Worm (Caenorhabditis elegans): ENCODE results near the gene pacl-1.

The pacl-1 gene

DNA sequence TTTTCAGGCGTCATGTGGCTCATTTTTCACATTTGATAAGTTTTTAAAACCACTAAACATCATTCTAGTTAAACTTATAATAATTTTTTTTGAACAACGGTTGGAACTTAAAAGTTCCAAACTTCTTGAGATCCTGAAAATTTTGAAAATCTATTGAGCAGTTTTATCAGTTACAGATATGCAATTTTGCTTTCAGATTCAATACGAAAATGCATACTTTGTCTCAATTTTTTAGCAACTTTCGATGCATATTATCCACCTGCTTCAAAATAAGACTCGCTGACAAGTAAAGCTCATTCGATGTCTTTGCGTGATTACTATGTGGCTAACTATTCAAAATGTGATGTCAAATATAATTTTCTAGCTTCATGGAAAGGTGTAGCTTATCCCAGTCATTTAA lies 28.7 kb downstream of the pacl-1 start, which contains the start of gene srh-95 (continued):
- TF ChIP-seq set-16 (GFP tag; IDR thresholded peaks at IDR 0.05): no peak
- TF ChIP-seq lin-38 (GFP tag; IDR thresholded peaks at IDR 0.05): no peak

DNA sequence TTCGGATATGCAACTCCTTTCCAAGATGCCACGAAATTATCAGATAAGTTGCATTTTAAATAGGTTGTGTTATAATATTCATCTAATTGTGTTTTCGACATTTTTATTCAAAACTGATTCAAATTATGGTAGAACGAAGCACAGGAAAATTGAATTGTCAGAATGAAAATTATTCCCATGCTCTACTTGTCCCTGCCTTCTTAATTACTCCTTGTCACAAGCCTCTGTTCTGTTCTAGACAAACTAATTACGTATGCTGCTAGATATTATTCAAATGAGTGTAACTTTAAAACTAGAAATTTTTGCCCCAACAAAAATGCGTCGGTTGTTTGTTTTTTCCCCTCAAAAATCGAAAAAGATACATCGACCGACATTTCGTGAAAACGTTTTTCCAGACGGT lies 31.2 kb downstream of the pacl-1 start, which contains the start of gene srh-104:
TSS of gene srh-104 (minus strand) at position 101 of the 400 bp plus-strand sequence.
- TF ChIP-seq ceh-44 (GFP tag; IDR thresholded peaks at IDR 0.05) (no peak), zfp-3 (GFP tag; conservative IDR thresholded peaks at IDR 0.05) (no peak), fkh-10 (GFP tag; optimal IDR thresholded peaks at IDR 0.05) (no peak), hlh-30 (tag; optimal IDR thresholded peaks at IDR 0.05; ENCODE audit: insufficient read depth) (no peak), ctbp-1 (GFP tag; IDR thresholded peaks at IDR 0.05) (no peak), mep-1 (tag; optimal IDR thresholded peaks at IDR 0.05) (no peak), pha-4 (GFP tag; IDR thresholded peaks at IDR 0.05) (no peak), pha-4 (tag; optimal IDR thresholded peaks at IDR 0.05) (no peak), spr-3 (GFP tag; optimal IDR thresholded peaks at IDR 0.05) (no peak), Y105C5A.15 (GFP tag; IDR thresholded peaks at IDR 0.05) (no peak), D1046.2 (GFP tag; IDR thresholded peaks at IDR 0.05) (no peak), lin-13 (GFP tag; optimal IDR thresholded peaks at IDR 0.05) (no peak), jun-1 (tag; optimal IDR thresholded peaks at IDR 0.05) (no peak), sdz-12 (GFP tag; optimal IDR thresholded peaks at IDR 0.05) (no peak), ama-1 (optimal IDR thresholded peaks at IDR 0.05) (no peak), nhr-77 (tag; optimal IDR thresholded peaks at IDR 0.05) (no peak), dpl-1 (GFP tag; optimal IDR thresholded peaks at IDR 0.05) (no peak), mes-2 (tag; optimal IDR thresholded peaks at IDR 0.05; ENCODE audit: poor library complexity, severe bottlenecking) (no peak), unc-39 (tag; optimal IDR thresholded peaks at IDR 0.05) (no peak)

DNA sequence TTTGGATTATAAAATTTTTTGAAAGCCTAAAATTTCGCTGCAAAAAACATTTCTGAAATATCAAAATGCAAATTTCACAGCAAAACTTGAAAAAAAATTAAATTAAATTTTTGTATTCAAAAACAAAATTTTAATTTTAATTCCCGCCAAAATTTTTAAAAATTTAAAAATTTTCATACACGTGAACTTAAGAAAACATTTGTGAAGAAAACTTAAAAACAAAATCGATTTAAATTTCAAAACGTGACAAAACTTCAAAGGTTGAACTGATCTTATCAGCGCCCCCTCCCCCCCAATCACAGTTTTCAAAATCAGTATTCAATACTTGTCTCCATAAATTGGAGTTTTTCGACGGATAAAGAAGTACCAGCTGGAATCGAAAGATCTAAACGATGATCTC lies 38.0 kb downstream of the pacl-1 start, which contains the start of gene F21H7.5:
TSS of gene F21H7.5 (plus strand) at position 301 of the 400 bp plus-strand sequence.
- TF ChIP-seq lin-38 (GFP tag; IDR thresholded peaks at IDR 0.05) (no peak), unc-62 (GFP tag; optimal IDR thresholded peaks at IDR 0.05 in 1 of 2) (no peak), unc-62 (tag; optimal IDR thresholded peaks at IDR 0.05) (no peak), dpl-1 (GFP tag; optimal IDR thresholded peaks at IDR 0.05) (no peak), aha-1 (tag) (no peak), egl-27 (tag; optimal IDR thresholded peaks at IDR 0.05) (no peak), mep-1 (tag; optimal IDR thresholded peaks at IDR 0.05) (no peak), Y105C5A.15 (GFP tag; IDR thresholded peaks at IDR 0.05) (no peak), pqm-1 (tag; optimal IDR thresholded peaks at IDR 0.05) (no peak)

DNA sequence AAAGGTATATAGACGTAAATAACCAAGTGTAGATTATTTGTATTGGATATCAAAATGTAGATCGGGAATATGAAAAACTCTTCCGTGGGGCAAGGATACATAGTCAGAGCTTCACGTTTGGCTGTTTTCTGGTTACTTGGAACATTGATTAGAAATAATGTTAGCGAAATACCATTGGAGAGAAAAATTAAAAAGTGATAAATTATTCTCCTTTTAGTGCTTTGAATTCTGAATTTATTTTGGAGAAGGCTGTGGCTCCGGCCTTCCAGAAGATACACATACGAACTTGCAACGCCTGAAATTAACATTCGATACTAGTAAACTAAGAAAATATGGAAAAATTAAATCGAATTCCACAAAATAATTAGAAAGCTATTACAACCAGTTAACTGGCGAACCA lies 39.6 kb downstream of the pacl-1 start, which contains the start of gene srh-98:
TSS of gene srh-98 (minus strand) at position 101 of the 400 bp plus-strand sequence.
- TF ChIP-seq nhr-41 (GFP tag; IDR thresholded peaks at IDR 0.05) (no peak), madf-5 (GFP tag; IDR thresholded peaks at IDR 0.05) (no peak), aha-1 (tag) (peak; percentile 65)

DNA sequence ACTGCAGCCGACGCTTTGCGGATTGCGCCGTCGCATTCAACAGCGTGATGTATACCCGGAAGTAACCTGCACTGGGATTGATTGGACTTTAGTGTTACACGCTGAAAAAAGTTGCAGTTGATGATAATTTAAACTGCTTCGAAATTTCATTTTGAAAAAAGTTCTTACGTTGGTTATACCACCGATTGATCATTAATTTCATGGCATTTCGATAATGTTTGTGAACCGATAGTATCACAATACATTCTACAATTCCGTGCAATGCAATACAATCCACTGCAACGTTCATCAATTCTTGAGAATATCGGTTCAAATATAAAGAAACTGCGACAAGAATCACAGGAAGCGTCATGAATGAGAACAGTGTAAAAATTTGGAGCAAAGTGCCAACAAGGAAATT lies 40.1 kb downstream of the pacl-1 start, which contains the start of gene F21H7.3:
TSS of gene F21H7.3 (minus strand) at position 101 of the 400 bp plus-strand sequence.
- TF ChIP-seq nhr-42 (GFP tag; IDR thresholded peaks at IDR 0.05): no peak
- TF ChIP-seq egl-43 (GFP tag; IDR thresholded peaks at IDR 0.05): no peak
- TF ChIP-seq madf-5 (GFP tag; IDR thresholded peaks at IDR 0.05): no peak
- TF ChIP-seq gei-8 (GFP tag; optimal IDR thresholded peaks at IDR 0.05): no peak
- no peak for TF ChIP-seq ceh-32 (tag; optimal IDR thresholded peaks at IDR 0.05; ENCODE audit: poor library complexity)
- TF ChIP-seq madf-9 (GFP tag; conservative IDR thresholded peaks at IDR 0.05): no peak
- TF ChIP-seq nhr-11 (tag; optimal IDR thresholded peaks at IDR 0.05): no peak
- no peak for TF ChIP-seq spr-1 (tag; optimal IDR thresholded peaks at IDR 0.05)
- TF ChIP-seq F49E8.2 (tag; optimal IDR thresholded peaks at IDR 0.05; ENCODE audit: borderline replicate concordance): no peak
- no peak for TF ChIP-seq sdz-12 (GFP tag; optimal IDR thresholded peaks at IDR 0.05)
- TF ChIP-seq ZK546.5 (tag; optimal IDR thresholded peaks at IDR 0.05): no peak
- TF ChIP-seq lin-38 (GFP tag; IDR thresholded peaks at IDR 0.05): no peak
- TF ChIP-seq F26F4.8 (GFP tag; conservative IDR thresholded peaks at IDR 0.05): no peak
- TF ChIP-seq tag-97 (GFP tag; IDR thresholded peaks at IDR 0.05): no peak
- no peak for TF ChIP-seq tra-1 (GFP tag; IDR thresholded peaks at IDR 0.05)
- TF ChIP-seq zfp-3 (GFP tag; conservative IDR thresholded peaks at IDR 0.05): no peak
- TF ChIP-seq daf-8 (GFP tag; IDR thresholded peaks at IDR 0.05): no peak
- no peak for TF ChIP-seq nhr-25 (tag; optimal IDR thresholded peaks at IDR 0.05; ENCODE audit: borderline replicate concordance, insufficient read depth)
- no peak for TF ChIP-seq lin-1 (GFP tag; IDR thresholded peaks at IDR 0.05)
- no peak for TF ChIP-seq unc-39 (tag; optimal IDR thresholded peaks at IDR 0.05)
